Fruit fly (Drosophila melanogaster) ovary, adult (tissue): ENCODE data around the gene Fie.

ENCODE experiments used
- CG17801 ChIP-seq: fragments of 200-800 bp; optimal IDR thresholded peaks from 2 replicates; lab custom pipeline; 2019; ENCODE audit warnings: missing biosample characterization, mild to moderate bottlenecking, missing genetic modification characterization, moderate library complexity; ENCODE audit not compliant: partially characterized antibody

Gene Fie

DNA sequence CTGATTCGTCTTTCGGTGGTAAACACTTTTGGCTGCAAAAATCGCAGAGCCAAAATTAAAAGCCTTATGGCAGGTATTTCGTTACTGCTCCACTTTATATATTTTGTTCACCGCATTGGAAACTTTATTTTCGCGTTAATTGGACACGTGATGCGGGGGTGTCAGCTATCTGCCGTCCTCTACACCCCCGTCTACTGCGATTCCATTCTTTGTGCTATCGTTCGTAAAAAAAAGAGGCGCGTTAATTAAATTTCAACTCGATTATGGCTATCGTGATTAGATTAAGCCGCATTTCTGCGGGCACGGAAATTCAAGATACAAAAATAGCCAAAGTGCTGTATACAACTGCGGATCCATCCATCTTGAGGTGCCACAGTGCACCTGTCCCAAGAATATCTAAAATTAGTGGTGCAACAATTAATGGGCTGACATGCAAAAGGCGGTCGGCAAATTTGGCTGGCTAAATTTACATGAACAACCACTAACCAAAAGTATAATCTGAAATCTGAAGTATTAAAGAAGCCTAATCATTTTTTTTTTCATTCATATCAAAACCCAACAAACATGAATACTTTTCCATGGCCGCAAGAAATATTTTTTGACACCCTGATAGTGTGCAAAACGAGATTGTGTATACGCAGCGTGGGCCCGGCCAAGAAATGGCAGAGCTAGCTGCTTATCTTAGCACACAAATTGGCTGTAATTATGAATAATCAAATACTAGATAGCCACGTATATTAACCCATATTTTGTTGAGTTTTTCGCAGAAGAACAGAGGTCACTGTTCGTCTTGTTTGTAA lies 37.8 kb downstream of the Fie start:
- no peak for TF ChIP-seq CG17801 (GFP tag; lab: Kevin White, UChicago)

DNA sequence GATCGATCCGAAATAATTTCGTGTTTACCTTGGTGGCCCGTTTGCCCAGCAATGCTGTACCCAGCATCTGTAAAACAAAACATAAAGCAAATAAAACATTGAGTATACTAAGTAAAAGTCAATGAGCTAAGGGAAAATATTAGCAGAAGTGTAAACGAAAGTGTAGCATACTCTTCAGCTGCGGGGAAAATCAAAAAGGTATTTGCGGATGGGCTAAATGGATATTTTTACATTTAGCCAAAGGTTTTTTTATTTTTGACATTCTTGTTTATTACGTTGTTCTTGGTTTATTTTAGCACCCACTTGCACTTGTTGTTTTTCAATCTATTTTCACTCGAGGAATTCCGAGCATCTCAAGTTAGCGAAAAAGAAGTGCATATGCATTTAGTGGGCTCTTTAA lies 38.6 kb downstream of the Fie start:
- TF ChIP-seq CG17801 (GFP tag; lab: Kevin White, UChicago) = no peak

DNA sequence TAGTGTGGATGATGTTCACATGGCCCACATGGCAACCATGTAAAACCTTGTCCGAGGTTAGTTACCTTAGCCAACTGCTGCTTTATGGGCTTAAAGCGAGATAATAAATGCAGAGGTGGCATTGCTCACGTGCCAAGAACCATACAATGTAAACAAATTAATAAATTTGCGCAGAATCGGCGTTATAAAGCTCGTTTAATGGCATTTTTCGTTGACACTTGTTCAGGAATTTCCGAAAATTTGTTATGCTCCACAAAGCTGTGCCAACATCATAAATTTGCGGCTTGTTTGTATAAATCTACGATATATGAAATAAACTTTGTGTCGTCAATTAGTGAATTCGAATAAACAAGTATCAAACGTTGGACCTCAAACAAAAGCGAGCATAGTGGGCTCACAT lies 39.4 kb downstream of the Fie start:
- TF ChIP-seq CG17801 (GFP tag; lab: Kevin White, UChicago) = no peak

DNA sequence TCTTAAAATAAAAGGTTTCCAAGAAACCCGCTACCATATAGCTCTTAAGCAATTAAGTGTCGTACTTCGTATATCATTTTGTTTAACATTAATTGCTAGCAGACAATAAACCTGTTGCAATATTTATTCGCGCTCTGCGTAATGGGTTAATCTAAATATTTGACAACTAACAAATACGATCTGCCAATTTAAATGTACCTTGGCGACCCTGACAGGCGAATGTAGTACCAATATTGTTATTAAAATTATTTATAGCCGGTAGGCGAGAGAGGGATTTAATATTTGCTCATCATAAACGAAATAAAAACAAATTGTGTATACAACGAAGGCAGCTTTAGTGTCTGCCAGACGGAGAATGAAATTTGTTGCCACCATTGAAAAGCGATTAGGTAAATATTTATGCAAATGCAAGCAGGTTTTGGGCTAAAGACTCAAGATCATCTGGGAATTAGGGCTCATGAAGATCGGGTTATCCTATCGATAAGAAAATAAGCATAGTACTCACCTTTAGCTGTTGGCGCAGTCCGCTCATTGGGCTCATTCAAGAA lies 40.4 kb downstream of the Fie start:
- TF ChIP-seq CG17801 (GFP tag; lab: Kevin White, UChicago) = no peak

DNA sequence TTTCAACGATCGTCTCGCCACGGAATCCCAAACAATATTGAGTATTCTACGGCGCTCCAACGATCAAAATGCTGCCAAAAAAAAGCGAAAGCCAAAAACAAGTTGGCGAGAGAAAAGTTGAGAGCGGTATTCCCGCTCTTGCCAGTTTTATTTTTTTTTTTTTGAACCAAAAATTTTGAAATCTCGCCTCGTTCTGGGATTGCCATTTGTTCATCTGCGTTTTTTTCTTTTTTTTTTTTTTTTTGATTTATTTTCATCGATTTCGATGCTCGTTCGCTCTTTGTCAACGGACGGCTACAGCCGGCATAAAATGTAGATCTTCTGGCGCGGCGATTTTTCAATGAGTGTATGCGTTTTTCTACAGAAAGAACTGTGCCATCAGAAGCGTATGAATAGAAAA lies 41.2 kb downstream of the Fie start:
- TF ChIP-seq CG17801 (GFP tag; lab: Kevin White, UChicago) = no peak

DNA sequence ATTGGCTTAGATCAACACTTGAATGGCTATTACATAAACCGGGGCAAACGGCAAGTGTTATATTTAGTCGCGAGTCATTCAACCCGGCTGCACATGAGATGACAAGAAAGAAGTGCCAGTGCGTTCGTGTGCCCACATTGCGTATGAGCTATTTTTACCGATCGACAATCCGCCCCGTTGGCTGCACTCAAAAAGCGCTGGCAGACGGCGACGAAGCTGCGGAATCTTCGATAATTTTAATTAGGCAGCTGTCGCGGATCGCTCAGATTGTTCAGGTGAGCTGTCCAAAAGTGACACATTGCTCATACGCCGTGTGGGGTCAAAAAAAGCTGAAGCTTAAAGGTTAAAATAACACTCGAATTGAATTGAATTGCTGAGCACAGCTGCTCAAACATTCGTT lies 41.7 kb downstream of the Fie start:
- TF ChIP-seq CG17801 (GFP tag; lab: Kevin White, UChicago) = no peak

DNA sequence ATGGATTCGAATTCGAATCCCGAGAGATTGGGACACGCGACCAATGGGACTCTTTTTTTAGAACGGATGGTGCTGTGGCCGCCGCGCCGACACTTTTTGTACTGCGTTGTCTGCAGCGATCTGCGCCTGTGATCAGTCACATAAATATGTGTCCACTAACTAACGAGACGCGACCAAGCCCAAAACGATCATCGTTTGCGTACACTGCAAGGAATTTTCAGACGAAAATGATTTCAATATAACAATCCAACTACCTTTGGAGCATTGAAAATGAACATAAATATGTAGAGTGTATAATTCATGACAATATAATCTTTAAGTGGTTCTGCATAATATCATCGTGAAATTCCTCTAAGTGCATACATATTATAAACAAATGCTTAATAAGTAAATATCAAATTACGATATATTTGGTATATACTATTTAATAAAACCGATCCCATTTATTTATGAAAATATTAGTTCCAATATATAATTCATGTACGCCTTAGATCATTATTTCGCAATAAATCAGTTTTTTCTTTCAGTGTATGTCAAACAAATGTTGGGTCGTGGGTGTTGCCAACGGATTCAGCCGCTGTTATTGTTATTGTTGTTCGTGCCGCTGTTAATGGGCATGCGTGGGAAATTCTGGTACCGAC lies 43.3 kb downstream of the Fie start, which contains the start of gene Eip63F-1:
Gene Eip63F-1 (minus strand): TSS at position 51 of the 641 bp plus-strand sequence.
- TF ChIP-seq CG17801 (GFP tag; lab: Kevin White, UChicago) = no peak

DNA sequence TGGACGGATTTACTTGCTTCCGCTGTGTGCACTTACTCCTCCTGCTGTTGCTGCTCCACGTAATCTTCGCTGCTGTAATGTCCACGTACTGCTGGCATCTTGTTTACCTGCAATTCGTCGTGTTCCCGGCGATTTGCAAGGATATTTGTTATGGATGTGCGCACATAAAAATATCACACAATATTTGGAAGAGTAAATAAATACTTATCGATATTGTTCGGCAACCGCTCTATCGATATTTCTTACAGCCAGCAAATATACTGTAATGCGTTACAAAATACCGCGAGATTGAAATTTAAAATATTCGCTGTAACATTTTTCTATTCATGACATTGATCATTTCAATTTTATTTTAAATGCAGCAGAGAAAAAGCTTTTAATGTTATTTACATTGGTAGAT lies 45.4 kb downstream of the Fie start, which contains the start of gene CG10866:
Gene CG10866 (minus strand): TSS at position 187 of the 400 bp plus-strand sequence.
- TF ChIP-seq CG17801 (GFP tag; lab: Kevin White, UChicago) = peak; percentile 7

DNA sequence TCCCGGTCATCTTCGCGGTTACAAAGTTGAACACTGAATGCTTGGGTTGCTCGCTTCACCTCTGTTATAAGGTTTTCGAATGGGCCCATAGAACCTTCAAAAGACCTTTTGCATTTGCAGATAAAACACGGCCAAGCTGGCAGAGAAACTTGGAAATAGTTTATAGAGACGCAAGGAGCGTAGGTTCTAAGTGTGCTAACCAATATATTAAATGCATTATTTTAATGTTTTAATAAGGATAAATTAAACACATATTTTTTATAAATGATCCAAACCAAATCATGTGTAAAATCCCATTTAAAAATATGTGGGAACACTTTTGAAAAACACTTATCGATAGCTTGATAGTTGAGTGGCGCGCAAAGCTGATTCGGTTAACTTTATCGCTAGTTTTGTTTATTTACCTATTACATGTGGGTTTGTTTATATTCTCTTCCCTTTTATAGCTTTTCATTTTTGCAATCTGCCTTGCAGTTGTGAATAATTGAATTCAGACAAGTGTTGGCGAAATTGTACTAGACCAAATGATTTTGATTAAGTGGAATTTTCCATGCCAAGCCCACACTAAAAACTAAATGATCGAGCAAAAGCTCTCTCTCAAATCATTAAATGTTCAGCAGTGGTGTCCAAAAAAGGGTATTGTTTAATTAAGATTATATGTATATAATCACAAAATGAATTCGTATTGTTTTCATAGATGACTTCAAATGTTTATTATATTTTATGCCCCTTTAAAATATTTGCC lies 47.9 kb downstream of the Fie start, which contains the start of gene CG12766:
Gene CG12766 (minus strand): TSS at position 51 of the 745 bp plus-strand sequence.
- TF ChIP-seq CG17801 (GFP tag; lab: Kevin White, UChicago) = peak; percentile 46

DNA sequence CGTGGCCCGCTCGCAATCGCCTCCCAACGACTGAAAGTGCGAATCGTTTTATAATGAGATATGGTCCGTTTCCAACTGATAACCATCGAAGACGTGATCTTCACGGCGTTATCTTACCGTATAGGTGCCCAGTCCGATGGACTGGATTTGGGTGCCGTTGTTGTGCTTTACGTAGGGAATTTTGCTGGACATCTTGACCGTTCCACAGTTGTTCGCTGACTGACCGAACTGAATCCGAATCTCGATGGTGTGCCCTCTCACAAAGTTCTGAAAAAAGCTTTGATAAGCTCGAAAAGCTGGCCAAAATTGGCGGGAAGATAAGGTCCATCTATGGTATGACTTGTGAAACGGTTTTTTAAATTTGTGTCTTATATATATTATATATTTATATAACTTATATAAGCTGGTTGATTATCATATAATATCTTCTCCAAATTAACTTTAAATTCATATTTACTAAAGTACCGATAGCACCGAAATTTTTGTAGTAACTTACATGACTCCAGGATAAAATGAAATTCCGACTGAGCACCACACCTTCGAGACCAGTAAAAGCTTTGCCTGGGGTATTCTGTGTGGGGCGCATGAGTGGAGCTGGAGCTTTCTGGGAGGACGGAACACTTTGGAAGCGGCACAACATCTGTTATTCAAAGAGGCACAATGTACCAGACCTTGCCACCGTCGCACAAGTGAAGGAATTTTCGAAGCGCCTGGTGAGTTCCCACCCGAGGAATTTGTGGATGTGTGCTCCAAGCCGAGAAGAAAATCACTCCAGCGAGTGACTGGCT lies 50.1 kb downstream of the Fie start, which contains the start of the genes CG10863 and CG14982:
Gene CG10863 (minus strand): TSS at position 225 of the 788 bp plus-strand sequence.
Gene CG14982 (plus strand): TSS at position 470 of the 788 bp plus-strand sequence.
- TF ChIP-seq CG17801 (GFP tag; lab: Kevin White, UChicago) = peak; percentile 56
